Worm (Caenorhabditis elegans) whole organism, young adult: ENCODE data around the gene W07G4.2.

Experiments used
- B0336.3 ChIP-seq: fragments of 200-800 bp; sonication (Bioruptor generic); IDR thresholded peaks from 2 replicates; pipeline ENCODE4 v1.3.6; 2022; ENCODE audit warnings: missing genetic modification characterization, missing compliant biosample characterization
- C17E4.6 ChIP-seq: fragments of 200-800 bp; sonication (Bioruptor generic); IDR thresholded peaks from 2 replicates; pipeline ENCODE4 v1.3.6; 2022; ENCODE audit warnings: missing genetic modification reagents, missing genetic modification characterization, missing compliant biosample characterization
- F22D6.2 ChIP-seq: sonication (generic microtip); optimal IDR thresholded peaks from 2 replicates; lab custom pipeline; 2016; ENCODE audit warnings: mild to moderate bottlenecking, missing genetic modification characterization, missing compliant biosample characterization
- F52B5.7 ChIP-seq: sonication (generic microtip); optimal IDR thresholded peaks from 2 replicates; lab custom pipeline; 2016; ENCODE audit warnings: mild to moderate bottlenecking, missing genetic modification characterization, missing compliant biosample characterization
- F55B11.4 ChIP-seq: sonication (generic microtip); optimal IDR thresholded peaks from 2 replicates; lab custom pipeline; 2016; ENCODE audit warnings: missing compliant biosample characterization, missing genetic modification characterization, borderline replicate concordance; ENCODE audit not compliant: insufficient read depth
- F57C9.4 ChIP-seq: sonication (generic microtip); optimal IDR thresholded peaks from 2 replicates; lab custom pipeline; 2017; ENCODE audit warnings: mild to moderate bottlenecking, missing genetic modification characterization, missing compliant biosample characterization
- K12H6.12 ChIP-seq: fragments of 200-800 bp; sonication (Bioruptor generic); optimal IDR thresholded peaks from 2 replicates; lab custom pipeline; 2018; ENCODE audit warnings: mild to moderate bottlenecking, missing genetic modification characterization, missing compliant biosample characterization
- Y79H2A.3 ChIP-seq: fragments of 200-800 bp; sonication (Bioruptor generic); conservative IDR thresholded peaks from 2 replicates; pipeline ENCODE4 v1.3.6; 2022; ENCODE audit warnings: missing genetic modification reagents, missing genetic modification characterization, missing compliant biosample characterization
- Y95B8A.8 ChIP-seq: fragments of 200-800 bp; sonication (Bioruptor generic); IDR thresholded peaks from 2 replicates; pipeline ENCODE4 v1.3.6; 2022; ENCODE audit warnings: missing genetic modification reagents, missing genetic modification characterization, missing compliant biosample characterization
- akir-1 ChIP-seq: fragments of 200-800 bp; sonication (Bioruptor generic); optimal IDR thresholded peaks from 2 replicates; lab custom pipeline; 2018; ENCODE audit warnings: mild to moderate bottlenecking, missing genetic modification characterization, moderate library complexity, missing compliant biosample characterization
- ama-1 ChIP-seq, 3 experiments: fragments of 150-350 bp in 1 of 3; sonication (generic microtip) in 2 of 3; optimal IDR thresholded peaks; 2 replicates each; lab custom pipeline; 2014 to 2018; ENCODE audit warnings: missing biosample characterization in 2 of 3, missing genetic modification characterization in 2 of 3, missing genetic modification reagents in 2 of 3
- aptf-3 ChIP-seq: fragments of 200-800 bp; sonication (Bioruptor generic); IDR thresholded peaks from 2 replicates; pipeline ENCODE4 v1.3.6; 2022; ENCODE audit warnings: missing genetic modification characterization, missing compliant biosample characterization
- attf-3 ChIP-seq: fragments of 200-800 bp; sonication (Bioruptor generic); conservative IDR thresholded peaks from 2 replicates; pipeline ENCODE4 v1.3.6; 2022; ENCODE audit warnings: missing genetic modification reagents, missing genetic modification characterization, missing compliant biosample characterization
- bed-1 ChIP-seq: fragments of 200-800 bp; sonication (Bioruptor generic); IDR thresholded peaks from 2 replicates; pipeline ENCODE4 v1.3.6; 2022; ENCODE audit warnings: missing genetic modification reagents, missing genetic modification characterization, missing compliant biosample characterization
- cebp-1 ChIP-seq, 2 experiments: fragments of 200-800 bp in 1 of 2; sonication (Bioruptor generic) in 1 of 2; sonication (generic microtip) in 1 of 2; IDR thresholded peaks in 1 of 2; optimal IDR thresholded peaks in 1 of 2; 2 replicates each; pipeline versions ENCODE4 v1.3.6 to Lab custom; 2017 to 2022; ENCODE audit warnings: missing compliant biosample characterization in 2 of 2, missing genetic modification characterization in 2 of 2, mild to moderate bottlenecking in 1 of 2, missing genetic modification reagents in 1 of 2, moderate library complexity in 1 of 2
- ceh-27 ChIP-seq: fragments of 200-800 bp; sonication (Bioruptor generic); optimal IDR thresholded peaks from 2 replicates; lab custom pipeline; 2018; ENCODE audit warnings: mild to moderate bottlenecking, missing genetic modification characterization, moderate library complexity, missing compliant biosample characterization
- dox-1 ChIP-seq: fragments of 200-800 bp; sonication (Bioruptor generic); IDR thresholded peaks from 2 replicates; pipeline ENCODE4 v1.3.6; 2022; ENCODE audit warnings: missing genetic modification reagents, missing genetic modification characterization, missing compliant biosample characterization
- efl-1 ChIP-seq: fragments of 150-350 bp; optimal IDR thresholded peaks from 2 replicates; lab custom pipeline; 2014; ENCODE audit warnings: missing biosample characterization, missing genetic modification reagents, missing genetic modification characterization
- egl-44 ChIP-seq: fragments of 200-800 bp; sonication (Bioruptor generic); IDR thresholded peaks from 2 replicates; pipeline ENCODE4 v1.3.6; 2022; ENCODE audit warnings: missing genetic modification reagents, missing genetic modification characterization, missing compliant biosample characterization
- egrh-3 ChIP-seq: fragments of 200-800 bp; sonication (Bioruptor generic); IDR thresholded peaks from 2 replicates; pipeline ENCODE4 v1.3.6; 2022; ENCODE audit warnings: missing genetic modification reagents, missing genetic modification characterization, missing compliant biosample characterization
- gei-17 ChIP-seq: fragments of 200-800 bp; sonication (Bioruptor generic); optimal IDR thresholded peaks from 2 replicates; lab custom pipeline; 2018; ENCODE audit warnings: mild to moderate bottlenecking, missing genetic modification characterization, missing compliant biosample characterization
- him-1 ChIP-seq: sonication (generic microtip); optimal IDR thresholded peaks from 2 replicates; lab custom pipeline; 2016; ENCODE audit warnings: missing genotype, missing genetic modification reagents, missing genetic modification characterization, missing compliant biosample characterization
- mes-4 ChIP-seq: sonication (generic microtip); optimal IDR thresholded peaks from 2 replicates; lab custom pipeline; 2016; ENCODE audit warnings: missing genotype, missing genetic modification characterization, missing compliant biosample characterization
- mxl-1 ChIP-seq: sonication (generic microtip); optimal IDR thresholded peaks from 2 replicates; lab custom pipeline; 2016; ENCODE audit warnings: missing genetic modification characterization, missing compliant biosample characterization
- nfya-1 ChIP-seq: sonication (generic microtip); optimal IDR thresholded peaks from 2 replicates; lab custom pipeline; 2017; ENCODE audit warnings: antibody characterized with exemption, missing compliant biosample characterization, missing genetic modification characterization, borderline replicate concordance; ENCODE audit not compliant: insufficient read depth
- nhr-27 ChIP-seq: fragments of 200-800 bp; sonication (Bioruptor generic); optimal IDR thresholded peaks from 2 replicates; lab custom pipeline; 2018; ENCODE audit warnings: mild to moderate bottlenecking, missing genetic modification characterization, moderate library complexity, missing compliant biosample characterization
- nhr-80 ChIP-seq: sonication (generic microtip); optimal IDR thresholded peaks from 2 replicates; lab custom pipeline; 2016; ENCODE audit warnings: missing genetic modification characterization, missing compliant biosample characterization
- pha-4 ChIP-seq: fragments of 150-350 bp; sonication (generic microtip); optimal IDR thresholded peaks from 2 replicates; lab custom pipeline; 2014; ENCODE audit warnings: missing biosample characterization, missing genetic modification reagents, missing genetic modification characterization
- rcor-1 ChIP-seq: fragments of 200-800 bp; sonication (Bioruptor generic); IDR thresholded peaks from 2 replicates; pipeline ENCODE4 v1.3.6; 2022; ENCODE audit warnings: missing genetic modification reagents, missing genetic modification characterization, missing compliant biosample characterization
- sdz-38 ChIP-seq: sonication (generic microtip); optimal IDR thresholded peaks from 2 replicates; lab custom pipeline; 2016; ENCODE audit warnings: missing genotype, missing genetic modification characterization, missing compliant biosample characterization
- sea-2 ChIP-seq: fragments of 200-800 bp; sonication (Bioruptor generic); IDR thresholded peaks from 2 replicates; pipeline ENCODE4 v1.3.6; 2022; ENCODE audit warnings: missing genetic modification characterization, missing compliant biosample characterization
- somi-1 ChIP-seq: fragments of 200-800 bp; sonication (Bioruptor generic); optimal IDR thresholded peaks from 2 replicates; lab custom pipeline; 2018; ENCODE audit warnings: mild to moderate bottlenecking, missing genetic modification characterization, missing compliant biosample characterization
- tbp1 ChIP-seq: fragments of 200-800 bp; sonication (Bioruptor generic); optimal IDR thresholded peaks from 2 replicates; lab custom pipeline; 2018; ENCODE audit warnings: mild to moderate bottlenecking, missing genetic modification characterization, missing compliant biosample characterization
- tlf-1 ChIP-seq: fragments of 200-800 bp; sonication (Bioruptor generic); optimal IDR thresholded peaks from 2 replicates; lab custom pipeline; 2018; ENCODE audit warnings: mild to moderate bottlenecking, missing genetic modification characterization, missing compliant biosample characterization
- unc-130 ChIP-seq: sonication (generic microtip); optimal IDR thresholded peaks from 2 replicates; lab custom pipeline; 2016; ENCODE audit warnings: missing genetic modification reagents, missing genetic modification characterization, missing compliant biosample characterization
- ztf-18 ChIP-seq: sonication (generic microtip); optimal IDR thresholded peaks from 2 replicates; lab custom pipeline; 2016; ENCODE audit warnings: missing genotype, mild to moderate bottlenecking, missing genetic modification characterization, missing compliant biosample characterization
- ztf-25 ChIP-seq: fragments of 200-800 bp; sonication (Bioruptor generic); IDR thresholded peaks from 2 replicates; pipeline ENCODE4 v1.3.6; 2022; ENCODE audit warnings: missing genetic modification reagents, missing genetic modification characterization, missing compliant biosample characterization
- ztf-26 ChIP-seq: sonication (generic microtip); optimal IDR thresholded peaks from 2 replicates; lab custom pipeline; 2017; ENCODE audit warnings: missing genetic modification characterization, missing compliant biosample characterization
- ztf-28 ChIP-seq: fragments of 200-800 bp; sonication (Bioruptor generic); IDR thresholded peaks from 2 replicates; pipeline ENCODE4 v1.3.6; 2022; ENCODE audit warnings: missing genetic modification reagents, missing genetic modification characterization, missing compliant biosample characterization
- ztf-3 ChIP-seq: fragments of 200-800 bp; sonication (Bioruptor generic); optimal IDR thresholded peaks from 2 replicates; lab custom pipeline; 2018; ENCODE audit warnings: mild to moderate bottlenecking, missing genetic modification characterization, missing compliant biosample characterization

W07G4.2 gene

ce11 chrV:12999559-12999958 lies 36.8 kb downstream of the W07G4.2 start, which contains the start of gene far-4:
far-4 (minus strand) TSS chrV:12999659.
- TF ChIP-seq ceh-27 = no peak
- TF ChIP-seq efl-1 (GFP tag; lab: Kevin White, UChicago) = no peak
- no peak for TF ChIP-seq dox-1
- TF ChIP-seq unc-130 (GFP tag; lab: Kevin White, UChicago) = no peak
- TF ChIP-seq sdz-38 (tag; lab: Kevin White, UChicago) = no peak
- no peak for TF ChIP-seq nfya-1 (tag; lab: Kevin White, UChicago)
- no peak for TF ChIP-seq rcor-1
- TF ChIP-seq ztf-28 (GFP tag; lab: Robert Waterston, UW) = no peak
- TF ChIP-seq Y79H2A.3 = no peak
- no peak for TF ChIP-seq akir-1 (GFP tag; lab: Kevin White, UChicago)
- no peak for TF ChIP-seq F57C9.4 (tag; lab: Kevin White, UChicago)
- no peak for TF ChIP-seq F22D6.2 (tag; lab: Kevin White, UChicago)
- no peak for TF ChIP-seq tbp1 (GFP tag; lab: Kevin White, UChicago)
- no peak for TF ChIP-seq aptf-3
- no peak for TF ChIP-seq ztf-3 (GFP tag; lab: Kevin White, UChicago)
- no peak for TF ChIP-seq ztf-26 (tag; lab: Kevin White, UChicago)
- TF ChIP-seq sea-2 (GFP tag; lab: Robert Waterston, UW) = no peak
- TF ChIP-seq, all 124 proteins: peak for 0

DNA sequence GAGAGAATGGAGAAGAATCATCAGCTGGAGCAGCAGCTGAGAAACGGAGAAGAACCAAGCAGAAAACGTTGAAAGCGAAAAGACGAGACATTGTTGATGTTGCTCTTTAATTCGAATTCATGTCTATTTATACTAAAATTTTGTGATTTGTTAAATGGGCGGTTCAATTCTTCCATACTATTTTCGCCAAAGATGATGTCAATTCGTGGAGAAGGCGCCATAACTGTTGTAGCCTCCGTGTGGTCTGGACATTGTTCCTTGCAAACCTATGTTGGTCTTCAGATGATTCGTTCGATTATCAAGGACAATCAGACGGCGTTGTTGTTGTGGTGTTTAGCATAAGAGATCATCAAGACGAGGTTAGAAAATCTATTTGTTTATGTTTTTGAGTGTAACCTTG lies 38.9 kb downstream of the W07G4.2 start, which contains the start of gene far-3:
Gene far-3, minus strand, starts transcription at position 101 of the 400 bp plus-strand sequence.
- TF ChIP-seq mxl-1 (tag; lab: Kevin White, UChicago) (no peak), attf-3 (GFP tag; lab: Robert Waterston, UW) (no peak), him-1 (no peak), Y95B8A.8 (GFP tag; lab: Robert Waterston, UW) (no peak), ama-1 (optimal IDR thresholded peaks at IDR 0.05; lab: Kevin White, UChicago) (no peak), ama-1 (GFP tag; optimal IDR thresholded peaks at IDR 0.05; lab: Kevin White, UChicago) (no peak), gei-17 (GFP tag; lab: Kevin White, UChicago) (no peak), dox-1 (no peak), F52B5.7 (tag; lab: Kevin White, UChicago) (no peak), egl-44 (no peak), F55B11.4 (tag; lab: Kevin White, UChicago) (no peak)

- TF ChIP-seq C17E4.6 (GFP tag; lab: Robert Waterston, UW) (no peak), egrh-3 (GFP tag; lab: Robert Waterston, UW) (no peak), cebp-1 (GFP tag; IDR thresholded peaks at IDR 0.05; lab: Robert Waterston, UW) (no peak), cebp-1 (tag; optimal IDR thresholded peaks at IDR 0.05; lab: Kevin White, UChicago) (no peak), ztf-18 (tag; lab: Kevin White, UChicago) (no peak), mes-4 (tag; lab: Kevin White, UChicago) (no peak), B0336.3 (GFP tag; lab: Robert Waterston, UW) (no peak), bed-1 (GFP tag; lab: Robert Waterston, UW) (no peak), pha-4 (tag; lab: Kevin White, UChicago) (no peak), tlf-1 (GFP tag; lab: Kevin White, UChicago) (no peak), ztf-25 (GFP tag; lab: Robert Waterston, UW) (no peak), nhr-80 (no peak), egl-44 (no peak), K12H6.12 (no peak), sdz-38 (tag; lab: Kevin White, UChicago) (no peak), nhr-27 (tag; lab: Kevin White, UChicago) (no peak), somi-1 (GFP tag; lab: Kevin White, UChicago) (no peak), mxl-1 (tag; lab: Kevin White, UChicago) (no peak), unc-130 (GFP tag; lab: Kevin White, UChicago) (no peak)
Observed at ce11 chrV:12995269-12995668, 41.1 kb downstream of the W07G4.2 start, which contains the start of gene far-5. far-5 (plus strand) TSS chrV:12995569.
